Worm (Caenorhabditis elegans) whole organism, mixed stage, embryonic: ENCODE data around the gene C14E2.5.

Experiments
- ceh-83 ChIP-seq: fragments of 200-800 bp; sonication (Bioruptor generic); optimal IDR thresholded peaks from 2 replicates; lab custom pipeline; 2018; ENCODE audit warnings: mild to moderate bottlenecking, missing genetic modification characterization, missing compliant biosample characterization
- cnd-1 ChIP-seq: fragments of 200-800 bp; sonication (Bioruptor generic); optimal IDR thresholded peaks from 2 replicates; lab custom pipeline; 2018; ENCODE audit warnings: mild to moderate bottlenecking, missing genetic modification characterization, missing compliant biosample characterization
- drap-1 ChIP-seq: fragments of 200-800 bp; sonication (Bioruptor generic); optimal IDR thresholded peaks from 3 replicates; lab custom pipeline; 2018; ENCODE audit warnings: mild to moderate bottlenecking, missing genetic modification characterization, missing compliant biosample characterization
- elt-1 ChIP-seq: sonication (generic microtip); optimal IDR thresholded peaks from 2 replicates; lab custom pipeline; 2017; ENCODE audit warnings: missing genetic modification characterization, mild to moderate bottlenecking, missing compliant biosample characterization, antibody characterized with exemption, moderate library complexity, borderline replicate concordance; ENCODE audit not compliant: insufficient read depth
- elt-3 ChIP-seq: fragments of 150-350 bp; optimal IDR thresholded peaks from 2 replicates; lab custom pipeline; 2014; ENCODE audit warnings: missing biosample characterization, missing genetic modification characterization
- lsy-2 ChIP-seq: fragments of 150-350 bp; optimal IDR thresholded peaks from 2 replicates; lab custom pipeline; 2014; ENCODE audit warnings: missing biosample characterization, missing genetic modification characterization
- mep-1 ChIP-seq: fragments of 150-350 bp; optimal IDR thresholded peaks from 2 replicates; lab custom pipeline; 2017; ENCODE audit warnings: missing biosample characterization, missing genetic modification reagents, missing genetic modification characterization, inconsistent platforms
- nhr-12 ChIP-seq: fragments of 150-350 bp; optimal IDR thresholded peaks from 2 replicates; lab custom pipeline; 2014; ENCODE audit warnings: missing biosample characterization, missing genetic modification characterization
- nhr-237 ChIP-seq: fragments of 150-350 bp; optimal IDR thresholded peaks from 2 replicates; lab custom pipeline; 2014; ENCODE audit warnings: missing biosample characterization, missing genetic modification characterization
- nhr-28 ChIP-seq: fragments of 150-350 bp; optimal IDR thresholded peaks from 2 replicates; lab custom pipeline; 2014; ENCODE audit warnings: missing biosample characterization, missing genetic modification characterization
- nhr-76 ChIP-seq: sonication (generic microtip); optimal IDR thresholded peaks from 2 replicates; lab custom pipeline; 2017; ENCODE audit warnings: missing biosample characterization, missing genetic modification characterization
- snpc-4 ChIP-seq: fragments of 150-350 bp; optimal IDR thresholded peaks from 2 replicates; lab custom pipeline; 2014; ENCODE audit warnings: missing biosample characterization, missing genetic modification characterization
- unc-39 ChIP-seq: fragments of 150-350 bp; optimal IDR thresholded peaks from 2 replicates; lab custom pipeline; 2014; ENCODE audit warnings: missing biosample characterization, missing genetic modification characterization
- unc-62 ChIP-seq: fragments of 150-350 bp; optimal IDR thresholded peaks from 2 replicates; lab custom pipeline; 2014; ENCODE audit warnings: missing biosample characterization, missing genetic modification reagents, missing genetic modification characterization

DNA sequence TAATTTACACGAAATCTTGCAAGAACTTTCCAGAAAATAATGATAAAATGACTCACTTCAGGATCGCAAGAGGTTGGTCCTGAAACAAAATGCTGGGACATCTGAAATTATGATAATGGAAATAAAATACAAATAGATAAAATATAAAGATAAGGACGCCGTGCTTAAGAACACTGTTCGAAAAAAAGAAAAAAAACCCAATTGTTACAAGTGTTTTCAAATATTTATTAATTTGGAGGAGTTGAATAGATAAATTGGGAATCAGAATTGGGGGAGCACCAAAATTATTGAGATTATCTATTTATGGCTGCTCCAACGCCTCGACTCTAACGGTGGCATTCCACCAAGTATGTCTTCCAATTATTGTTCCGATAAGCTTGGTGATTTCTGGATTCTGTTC lies 23.4 kb upstream of the C14E2.5 start, which contains the start of gene ceh-41:
- TF ChIP-seq nhr-12 (tag; lab: Kevin White, UChicago), result no peak
- no peak for TF ChIP-seq unc-62 (GFP tag; lab: Kevin White, UChicago)
- no peak for TF ChIP-seq elt-3 (tag; lab: Kevin White, UChicago)
- TF ChIP-seq unc-39 (tag; lab: Kevin White, UChicago), result no peak
- no peak for TF ChIP-seq mep-1 (tag; lab: Kevin White, UChicago)
- no peak for TF ChIP-seq cnd-1 (tag; lab: Kevin White, UChicago)
- no peak for TF ChIP-seq nhr-76 (tag; lab: Kevin White, UChicago)
- TF ChIP-seq nhr-237 (tag; lab: Kevin White, UChicago), result no peak
- TF ChIP-seq lsy-2 (tag; lab: Kevin White, UChicago), result no peak
- TF ChIP-seq elt-1 (tag; lab: Kevin White, UChicago), result no peak
- TF ChIP-seq nhr-28 (tag; lab: Kevin White, UChicago), result no peak
- no peak for TF ChIP-seq ceh-83 (GFP tag; lab: Kevin White, UChicago)
- no peak for TF ChIP-seq snpc-4
- TF ChIP-seq drap-1 (GFP tag; lab: Kevin White, UChicago), result no peak
